Worm (Caenorhabditis elegans) whole organism, mixed stage, embryonic: ENCODE measurements around the gene slc-9B.2.

Source experiments
- blmp-1 ChIP-seq: fragments of 150-350 bp; optimal IDR thresholded peaks from 2 replicates; lab custom pipeline; 2014; ENCODE audit warnings: missing biosample characterization, missing genetic modification characterization
- ces-1 ChIP-seq: fragments of 150-350 bp; optimal IDR thresholded peaks from 2 replicates; lab custom pipeline; 2014; ENCODE audit warnings: missing biosample characterization, missing genetic modification reagents, missing genetic modification characterization
- lin-13 ChIP-seq: fragments of 150-350 bp; optimal IDR thresholded peaks from 2 replicates; lab custom pipeline; 2014; ENCODE audit warnings: missing biosample characterization, missing genetic modification characterization
- nhr-12 ChIP-seq: fragments of 150-350 bp; optimal IDR thresholded peaks from 2 replicates; lab custom pipeline; 2014; ENCODE audit warnings: missing biosample characterization, missing genetic modification characterization
- unc-62 ChIP-seq: fragments of 150-350 bp; optimal IDR thresholded peaks from 2 replicates; lab custom pipeline; 2014; ENCODE audit warnings: missing biosample characterization, missing genetic modification reagents, missing genetic modification characterization

- TF ChIP-seq blmp-1 (tag; lab: Kevin White, UChicago) (no peak), nhr-12 (tag; lab: Kevin White, UChicago) (no peak), lin-13 (tag; lab: Kevin White, UChicago) (no peak), unc-62 (GFP tag; lab: Kevin White, UChicago) (no peak), ces-1 (GFP tag; lab: Kevin White, UChicago) (no peak)
Measured at ce11 chrV:16361350-16361749, 22.5 kb downstream of the slc-9B.2 start.
